Fruit fly (Drosophila melanogaster) whole organism, embryonic: Measurements from ENCODE around the gene CG6843.

ENCODE experiments used
- Abd-B ChIP-seq: fragments of 200-800 bp; sonication (Bioruptor generic); optimal IDR thresholded peaks from 2 replicates; lab custom pipeline; 2018; ENCODE audit warnings: missing biosample characterization, mild to moderate bottlenecking, missing genetic modification characterization, moderate library complexity
- Adf1 ChIP-seq: fragments of 200-800 bp; sonication (Bioruptor generic); IDR thresholded peaks from 2 replicates; pipeline ENCODE4 v1.3.6; 2022; ENCODE audit warnings: missing biosample characterization, missing genetic modification characterization
- Aef1 ChIP-seq: fragments of 200-800 bp; sonication (Bioruptor generic); IDR thresholded peaks from 3 replicates; pipeline ENCODE4 v1.3.6; 2022; ENCODE audit warnings: missing biosample characterization, missing genetic modification characterization
- CG10431 ChIP-seq: fragments of 200-800 bp; sonication (Bioruptor generic); optimal IDR thresholded peaks from 3 replicates; lab custom pipeline; 2018; ENCODE audit warnings: missing biosample characterization, mild to moderate bottlenecking, missing genetic modification characterization
- CG10565 ChIP-seq: fragments of 200-800 bp; sonication (Bioruptor generic); optimal IDR thresholded peaks from 3 replicates; lab custom pipeline; 2016; ENCODE audit warnings: missing biosample characterization, mild to moderate bottlenecking, missing genetic modification characterization
- CG11247 ChIP-seq: fragments of 200-800 bp; sonication (Bioruptor generic); IDR thresholded peaks from 2 replicates; pipeline ENCODE4 v1.3.6; 2022; ENCODE audit warnings: missing biosample characterization, missing genetic modification characterization
- CG12155 ChIP-seq: fragments of 200-800 bp; sonication (Bioruptor generic); optimal IDR thresholded peaks from 3 replicates; lab custom pipeline; 2016; ENCODE audit warnings: missing biosample characterization, missing genetic modification characterization
- CG13624 ChIP-seq: fragments of 200-800 bp; sonication (Bioruptor generic); optimal IDR thresholded peaks from 2 replicates; lab custom pipeline; 2016; ENCODE audit warnings: missing biosample characterization, missing genetic modification characterization
- CG14050 ChIP-seq: fragments of 200-800 bp; sonication (Bioruptor generic); IDR thresholded peaks from 3 replicates; pipeline ENCODE4 v1.3.6; 2022; ENCODE audit warnings: missing biosample characterization, missing genetic modification characterization
- CG14965 ChIP-seq: fragments of 200-800 bp; sonication (Bioruptor generic); optimal IDR thresholded peaks from 2 replicates; lab custom pipeline; 2016; ENCODE audit warnings: missing biosample characterization, missing genetic modification characterization, borderline replicate concordance
- CG15011 ChIP-seq: fragments of 200-800 bp; sonication (Bioruptor generic); optimal IDR thresholded peaks from 3 replicates; lab custom pipeline; 2018; ENCODE audit warnings: missing biosample characterization, mild to moderate bottlenecking, missing genetic modification characterization
- CG15514 ChIP-seq: fragments of 200-800 bp; sonication (Bioruptor generic); optimal IDR thresholded peaks from 3 replicates; lab custom pipeline; 2017; ENCODE audit warnings: missing biosample characterization, missing genetic modification characterization, mild to moderate bottlenecking, moderate library complexity, missing genetic modification reagents
- CG15601 ChIP-seq: fragments of 200-800 bp; sonication (Bioruptor generic); optimal IDR thresholded peaks from 3 replicates; lab custom pipeline; 2019; ENCODE audit warnings: missing biosample characterization, mild to moderate bottlenecking, missing genetic modification characterization, moderate library complexity
- CG1603 ChIP-seq: fragments of 200-800 bp; sonication (Bioruptor generic); optimal IDR thresholded peaks from 2 replicates; lab custom pipeline; 2019; ENCODE audit warnings: missing biosample characterization, mild to moderate bottlenecking, missing genetic modification characterization, moderate library complexity
- CG1647 ChIP-seq: fragments of 200-800 bp; sonication (Bioruptor generic); optimal IDR thresholded peaks from 3 replicates; lab custom pipeline; 2016; ENCODE audit warnings: missing biosample characterization, missing genetic modification characterization
- CG17829 ChIP-seq: fragments of 200-800 bp; optimal IDR thresholded peaks from 2 replicates; lab custom pipeline; 2019; ENCODE audit warnings: missing biosample characterization, mild to moderate bottlenecking, missing genetic modification characterization, moderate library complexity
- CG1832 ChIP-seq: fragments of 200-800 bp; sonication (Bioruptor generic); optimal IDR thresholded peaks from 2 replicates; lab custom pipeline; 2017; ENCODE audit warnings: missing biosample characterization, mild to moderate bottlenecking, missing genetic modification characterization, inconsistent platforms
- CG2889 ChIP-seq: fragments of 200-800 bp; sonication (Bioruptor generic); IDR thresholded peaks from 3 replicates; pipeline ENCODE4 v1.3.6; 2022; ENCODE audit warnings: missing biosample characterization, missing genetic modification characterization
- CG3065 ChIP-seq: fragments of 200-800 bp; sonication (Bioruptor generic); optimal IDR thresholded peaks from 2 replicates; lab custom pipeline; 2016; ENCODE audit warnings: missing biosample characterization, missing genetic modification characterization
- CG4707 ChIP-seq: fragments of 200-800 bp; sonication (Bioruptor generic); optimal IDR thresholded peaks from 2 replicates; lab custom pipeline; 2018; ENCODE audit warnings: missing biosample characterization, mild to moderate bottlenecking, missing genetic modification characterization, moderate library complexity
- CG4854 ChIP-seq: fragments of 200-800 bp; sonication (Bioruptor generic); optimal IDR thresholded peaks from 2 replicates; lab custom pipeline; 2016; ENCODE audit warnings: missing biosample characterization, missing genetic modification characterization, inconsistent platforms
- CG6689 ChIP-seq: fragments of 200-800 bp; sonication (Bioruptor generic); IDR thresholded peaks from 2 replicates; pipeline ENCODE4 v1.3.6; 2022; ENCODE audit warnings: missing biosample characterization, missing genetic modification characterization
- CG6765 ChIP-seq: fragments of 200-800 bp; sonication (Bioruptor generic); optimal IDR thresholded peaks from 3 replicates; lab custom pipeline; 2017; ENCODE audit warnings: missing biosample characterization, mild to moderate bottlenecking, missing genetic modification characterization
- CG7372 ChIP-seq: fragments of 200-800 bp; sonication (Bioruptor generic); IDR thresholded peaks from 2 replicates; pipeline ENCODE4 v1.3.6; 2022; ENCODE audit warnings: missing biosample characterization, missing genetic modification characterization
- CG9609 ChIP-seq: fragments of 200-800 bp; sonication (Bioruptor generic); optimal IDR thresholded peaks from 3 replicates; lab custom pipeline; 2016; ENCODE audit warnings: missing biosample characterization, missing genetic modification characterization
- Chrac-16 ChIP-seq: fragments of 200-800 bp; sonication (Bioruptor generic); optimal IDR thresholded peaks from 3 replicates; lab custom pipeline; 2016; ENCODE audit warnings: missing biosample characterization, missing genetic modification characterization
- MBD-R2 ChIP-seq: fragments of 200-800 bp; sonication (Bioruptor generic); IDR thresholded peaks from 2 replicates; pipeline ENCODE4 v1.3.6; 2022; ENCODE audit warnings: missing biosample characterization, missing genetic modification characterization
- NC2α ChIP-seq: fragments of 200-800 bp; sonication (Bioruptor generic); optimal IDR thresholded peaks from 2 replicates; lab custom pipeline; 2016; ENCODE audit warnings: missing biosample characterization, missing genetic modification characterization
- Nf-YC ChIP-seq: fragments of 200-800 bp; optimal IDR thresholded peaks from 3 replicates; lab custom pipeline; 2019; ENCODE audit warnings: missing biosample characterization, mild to moderate bottlenecking, missing genetic modification characterization, moderate library complexity
- Oli ChIP-seq: fragments of 200-800 bp; sonication (Bioruptor generic); optimal IDR thresholded peaks from 2 replicates; lab custom pipeline; 2018; ENCODE audit warnings: missing biosample characterization, mild to moderate bottlenecking, missing genetic modification characterization, moderate library complexity
- TFAM ChIP-seq: fragments of 200-800 bp; sonication (Bioruptor generic); optimal IDR thresholded peaks from 2 replicates; lab custom pipeline; 2017; ENCODE audit warnings: missing biosample characterization, missing genetic modification characterization, inconsistent platforms
- Taf1 ChIP-seq: fragments of 200-800 bp; sonication (Bioruptor generic); IDR thresholded peaks from 2 replicates; pipeline ENCODE4 v1.3.6; 2022; ENCODE audit warnings: missing biosample characterization, missing genetic modification characterization
- Trl ChIP-seq, 3 experiments: fragments of >200 bp in 2 of 3; fragments of 200-800 bp in 1 of 3; sonication (Bioruptor generic) in 1 of 3; optimal IDR thresholded peaks; 2 replicates in 1 of 3; 3 replicates in 2 of 3; lab custom pipeline; 2016 to 2017; ENCODE audit warnings: missing biosample characterization in 1 of 3, missing genetic modification characterization in 1 of 3
- bowl ChIP-seq: fragments of 200-800 bp; sonication (Bioruptor generic); IDR thresholded peaks from 2 replicates; pipeline ENCODE4 v1.3.6; 2022; ENCODE audit warnings: missing biosample characterization, missing genetic modification characterization
- bsh ChIP-seq, 2 experiments: fragments of 200-800 bp; sonication (Bioruptor generic); optimal IDR thresholded peaks; 2 replicates each; lab custom pipeline; 2017 to 2018; ENCODE audit warnings: mild to moderate bottlenecking in 2 of 2, missing biosample characterization in 2 of 2, missing genetic modification characterization in 2 of 2, moderate library complexity in 1 of 2
- btn ChIP-seq: fragments of 200-800 bp; sonication (Bioruptor generic); optimal IDR thresholded peaks from 2 replicates; lab custom pipeline; 2016; ENCODE audit warnings: missing biosample characterization, missing genetic modification characterization
- dysf ChIP-seq: fragments of 200-800 bp; sonication (Bioruptor generic); IDR thresholded peaks from 3 replicates; pipeline ENCODE4 v1.3.6; 2022; ENCODE audit warnings: missing biosample characterization, missing genetic modification characterization
- ems ChIP-seq: fragments of 200-800 bp; sonication (Bioruptor generic); optimal IDR thresholded peaks from 3 replicates; lab custom pipeline; 2016; ENCODE audit warnings: missing biosample characterization, missing genetic modification characterization
- gt ChIP-seq: fragments of 200-800 bp; sonication (Bioruptor generic); IDR thresholded peaks from 2 replicates; pipeline ENCODE4 v1.3.6; 2022; ENCODE audit warnings: missing biosample characterization, missing genetic modification characterization
- hth ChIP-seq: fragments of >200 bp; optimal IDR thresholded peaks from 2 replicates; lab custom pipeline; 2017; ENCODE audit warnings: inconsistent platforms
- jing ChIP-seq: fragments of 200-800 bp; sonication (Bioruptor generic); optimal IDR thresholded peaks from 2 replicates; lab custom pipeline; 2018; ENCODE audit warnings: missing biosample characterization, mild to moderate bottlenecking, missing genetic modification characterization
- jumu ChIP-seq: fragments of 200-800 bp; sonication (Bioruptor generic); optimal IDR thresholded peaks from 3 replicates; lab custom pipeline; 2016; ENCODE audit warnings: missing biosample characterization, missing genetic modification characterization
- maf-S ChIP-seq: fragments of 200-800 bp; sonication (Bioruptor generic); optimal IDR thresholded peaks from 2 replicates; lab custom pipeline; 2016; ENCODE audit warnings: missing biosample characterization, missing genetic modification characterization
- pho ChIP-seq: fragments of 200-800 bp; sonication (Bioruptor generic); optimal IDR thresholded peaks from 2 replicates; lab custom pipeline; 2016; ENCODE audit warnings: missing biosample characterization, missing genetic modification characterization
- pita ChIP-seq: fragments of 200-800 bp; sonication (Bioruptor generic); optimal IDR thresholded peaks from 2 replicates; lab custom pipeline; 2017; ENCODE audit warnings: missing biosample characterization, mild to moderate bottlenecking, missing genetic modification characterization
- pnt ChIP-seq: fragments of 200-800 bp; sonication (Bioruptor generic); optimal IDR thresholded peaks from 3 replicates; lab custom pipeline; 2016; ENCODE audit warnings: missing biosample characterization, missing genetic modification characterization
- rib ChIP-seq: fragments of 200-800 bp; sonication (Bioruptor generic); IDR thresholded peaks from 2 replicates; pipeline ENCODE4 v1.3.6; 2022; ENCODE audit warnings: missing biosample characterization, missing genetic modification characterization
- run ChIP-seq: fragments of 200-800 bp; sonication (Bioruptor generic); optimal IDR thresholded peaks from 3 replicates; lab custom pipeline; 2018; ENCODE audit warnings: missing biosample characterization, mild to moderate bottlenecking, missing genetic modification characterization
- sens ChIP-seq: fragments of 200-800 bp; sonication (Bioruptor generic); peaks from one replicate; lab custom pipeline; 2016; ENCODE audit warnings: missing biosample characterization, missing genetic modification characterization
- shn ChIP-seq: fragments of 200-800 bp; sonication (Bioruptor generic); optimal IDR thresholded peaks from 3 replicates; lab custom pipeline; 2016; ENCODE audit warnings: missing biosample characterization, missing genetic modification characterization
- slbo ChIP-seq: fragments of 200-800 bp; sonication (Bioruptor generic); IDR thresholded peaks from 2 replicates; pipeline ENCODE4 v1.3.6; 2022; ENCODE audit warnings: missing biosample characterization, missing genetic modification characterization
- tio ChIP-seq: fragments of 200-800 bp; sonication (Bioruptor generic); optimal IDR thresholded peaks from 2 replicates; lab custom pipeline; 2017; ENCODE audit warnings: missing biosample characterization, missing genetic modification characterization, inconsistent platforms
- zfh1 ChIP-seq: fragments of 200-800 bp; sonication (Bioruptor generic); IDR thresholded peaks from 3 replicates; pipeline ENCODE4 v1.3.6; 2022; ENCODE audit warnings: missing biosample characterization, missing genetic modification characterization

The CG6843 gene

dm6 chr3L:18870027-18870426, 31.4 kb upstream of the CG6843 start, which contains the start of gene Blos3 (continued):
- TF ChIP-seq pnt, result peak; percentile 60
- TF ChIP-seq rib (GFP tag; lab: Robert Waterston, UW), result no peak
- TF ChIP-seq maf-S, result peak; percentile 62
- peak; percentile 53 for TF ChIP-seq jumu
- TF ChIP-seq CG6689, result peak; percentile 42; the same call in 1 of the 2 replicates
- TF ChIP-seq CG1647 (GFP tag; lab: Kevin White, UChicago), result peak; percentile 51
- peak; percentile 15 for TF ChIP-seq Oli (tag; lab: Kevin White, UChicago)
- TF ChIP-seq CG2889 (GFP tag; lab: Robert Waterston, UW), result no peak
- peak; percentile 49 for TF ChIP-seq Chrac-16 (GFP tag; lab: Kevin White, UChicago)
- TF ChIP-seq CG7372 (GFP tag; lab: Robert Waterston, UW), result no peak; the same call in 1 of the 2 replicates
- no peak for TF ChIP-seq bowl (GFP tag; lab: Robert Waterston, UW)
- TF ChIP-seq CG10431 (GFP tag; lab: Kevin White, UChicago), result no peak
- TF ChIP-seq bsh (GFP tag; optimal IDR thresholded peaks at IDR 0.05; lab: Kevin White, UChicago), result peak in 1 of 2 experiments; percentile 40
- peak; percentile 19 for TF ChIP-seq tio (GFP tag; lab: Kevin White, UChicago)
- TF ChIP-seq CG12155 (GFP tag; lab: Kevin White, UChicago), result peak; percentile 24
- no peak for TF ChIP-seq TFAM (GFP tag; lab: Kevin White, UChicago)
- no peak for TF ChIP-seq Trl (optimal IDR thresholded peaks at IDR 0.05; lab: Kevin White, UChicago)
- peak; percentile 66 for TF ChIP-seq Trl (GFP tag; optimal IDR thresholded peaks at IDR 0.05; lab: Kevin White, UChicago)
- peak; percentile 2 for TF ChIP-seq CG3065 (GFP tag; lab: Kevin White, UChicago)
- peak; percentile 92 for TF ChIP-seq sens (GFP tag; lab: Kevin White, UChicago)
- TF ChIP-seq CG10565, result no peak
- TF ChIP-seq CG17829 (tag; lab: Kevin White, UChicago), result peak; percentile 45
- TF ChIP-seq pho (GFP tag; lab: Kevin White, UChicago), result peak; percentile 57
- TF ChIP-seq Adf1 (GFP tag; lab: Robert Waterston, UW), result no peak
- no peak for TF ChIP-seq CG11247 (GFP tag; lab: Robert Waterston, UW)
- no peak for TF ChIP-seq btn
- peak; percentile 61 for TF ChIP-seq MBD-R2 (GFP tag; lab: Robert Waterston, UW)
- TF ChIP-seq CG13624 (GFP tag; lab: Kevin White, UChicago), result peak; percentile 62
- TF ChIP-seq NC2α (GFP tag; lab: Kevin White, UChicago), result peak; percentile 6
- no peak for TF ChIP-seq ems

dm6 chr3L:18872440-18872839, 29.0 kb upstream of the CG6843 start, which contains the start of the genes Rad9 and Uggt:
Rad9 (minus strand) TSS chr3L:18872553.
Uggt (plus strand) TSS chr3L:18872747.
- TF ChIP-seq pita (GFP tag; lab: Kevin White, UChicago), result no peak
- TF ChIP-seq gt (GFP tag; lab: Robert Waterston, UW), result no peak
- no peak; the same call in 1 of the 2 replicates for TF ChIP-seq slbo (GFP tag; lab: Robert Waterston, UW)
- TF ChIP-seq Aef1 (GFP tag; lab: Robert Waterston, UW), result no peak
- no peak for TF ChIP-seq shn (GFP tag; lab: Kevin White, UChicago)
- no peak for TF ChIP-seq CG4854 (GFP tag; lab: Kevin White, UChicago)
- no peak for TF ChIP-seq jing
- no peak for TF ChIP-seq CG4707 (GFP tag; lab: Kevin White, UChicago)
- no peak for TF ChIP-seq Nf-YC (tag; lab: Kevin White, UChicago)
- TF ChIP-seq CG1603 (tag; lab: Kevin White, UChicago), result no peak
- no peak for TF ChIP-seq Abd-B (GFP tag; lab: Kevin White, UChicago)
- no peak for TF ChIP-seq zfh1
- TF ChIP-seq CG14965 (GFP tag; lab: Kevin White, UChicago), result no peak
- TF ChIP-seq CG6765 (GFP tag; lab: Kevin White, UChicago), result no peak
- no peak for TF ChIP-seq hth
- no peak for TF ChIP-seq CG14050
- TF ChIP-seq CG15601, result no peak
- no peak for TF ChIP-seq dysf (GFP tag; lab: Robert Waterston, UW)
- peak; percentile 92 for TF ChIP-seq CG15514 (GFP tag; lab: Kevin White, UChicago)
- TF ChIP-seq Taf1 (GFP tag; lab: Robert Waterston, UW), result no peak
- TF ChIP-seq CG1832, result no peak
- no peak for TF ChIP-seq run
- no peak for TF ChIP-seq CG9609 (GFP tag; lab: Kevin White, UChicago)
- TF ChIP-seq CG15011 (GFP tag; lab: Kevin White, UChicago), result no peak
